Worm (Caenorhabditis elegans) whole organism, late embryonic: ENCODE data around the gene F56D2.2.
A peak's percentile ranks its signal among the peaks of the same experiment; 100 is the strongest.

Experiments used
- C08G9.2 ChIP-seq: sonication (generic microtip); optimal IDR thresholded peaks from 2 replicates; lab custom pipeline; 2016; ENCODE audit warnings: mild to moderate bottlenecking, missing genetic modification characterization, moderate library complexity, missing compliant biosample characterization
- C38D4.7 ChIP-seq: fragments of 200-800 bp; sonication (Bioruptor generic); optimal IDR thresholded peaks from 2 replicates; lab custom pipeline; 2018; ENCODE audit warnings: mild to moderate bottlenecking, missing genetic modification characterization, moderate library complexity, missing compliant biosample characterization
- F13H6.1 ChIP-seq: sonication (generic microtip); optimal IDR thresholded peaks from 2 replicates; lab custom pipeline; 2016; ENCODE audit warnings: missing genetic modification characterization, missing compliant biosample characterization
- K02D7.2 ChIP-seq: sonication (generic microtip); optimal IDR thresholded peaks from 2 replicates; lab custom pipeline; 2017; ENCODE audit warnings: mild to moderate bottlenecking, missing genetic modification characterization, missing compliant biosample characterization
- K09A11.1 ChIP-seq: sonication (generic microtip); optimal IDR thresholded peaks from 2 replicates; lab custom pipeline; 2017; ENCODE audit warnings: antibody characterized with exemption, mild to moderate bottlenecking, missing genetic modification characterization, missing compliant biosample characterization; ENCODE audit not compliant: insufficient read depth
- Y22D7AL.16 ChIP-seq: sonication (generic microtip); optimal IDR thresholded peaks from 2 replicates; lab custom pipeline; 2016; ENCODE audit warnings: missing genetic modification characterization, missing compliant biosample characterization
- ama-1 ChIP-seq: fragments of 150-350 bp; optimal IDR thresholded peaks from 2 replicates; lab custom pipeline; 2014
- ceh-14 ChIP-seq: sonication (generic microtip); optimal IDR thresholded peaks from 2 replicates; lab custom pipeline; 2016; ENCODE audit warnings: missing genotype, missing genetic modification characterization, missing compliant biosample characterization
- ceh-19 ChIP-seq: fragments of 200-800 bp; sonication (Bioruptor generic); optimal IDR thresholded peaks from 2 replicates; lab custom pipeline; 2018; ENCODE audit warnings: mild to moderate bottlenecking, missing genetic modification characterization, missing compliant biosample characterization
- ceh-2 ChIP-seq: sonication (generic microtip); optimal IDR thresholded peaks from 2 replicates; lab custom pipeline; 2016; ENCODE audit warnings: missing genotype, missing genetic modification characterization, missing compliant biosample characterization
- ceh-30 ChIP-seq: fragments of 150-350 bp; optimal IDR thresholded peaks from 2 replicates; lab custom pipeline; 2014; ENCODE audit warnings: missing biosample characterization, missing genetic modification characterization
- ceh-31 ChIP-seq: sonication (generic microtip); optimal IDR thresholded peaks from 2 replicates; lab custom pipeline; 2016; ENCODE audit warnings: missing genetic modification characterization, missing compliant biosample characterization
- ceh-45 ChIP-seq: fragments of 200-800 bp; sonication (Bioruptor generic); IDR thresholded peaks from 2 replicates; pipeline ENCODE4 v1.3.6; 2022; ENCODE audit warnings: missing genetic modification reagents, missing genetic modification characterization, missing compliant biosample characterization
- ceh-48 ChIP-seq: sonication (generic microtip); optimal IDR thresholded peaks from 2 replicates; lab custom pipeline; 2016; ENCODE audit warnings: missing genetic modification characterization, inconsistent platforms, missing compliant biosample characterization
- ceh-6 ChIP-seq: fragments of 200-800 bp; sonication (Bioruptor generic); optimal IDR thresholded peaks from 2 replicates; lab custom pipeline; 2018; ENCODE audit warnings: mild to moderate bottlenecking, missing genetic modification characterization, missing compliant biosample characterization
- ceh-9 ChIP-seq: sonication (generic microtip); optimal IDR thresholded peaks from 2 replicates; lab custom pipeline; 2016; ENCODE audit warnings: mild to moderate bottlenecking, missing genetic modification characterization, inconsistent platforms, missing compliant biosample characterization
- che-1 ChIP-seq: sonication (generic microtip); optimal IDR thresholded peaks from 2 replicates; lab custom pipeline; 2016; ENCODE audit warnings: mild to moderate bottlenecking, missing genetic modification characterization, missing compliant biosample characterization
- dve-1 ChIP-seq: sonication (generic microtip); optimal IDR thresholded peaks from 2 replicates; lab custom pipeline; 2017; ENCODE audit warnings: antibody characterized with exemption, mild to moderate bottlenecking, missing genetic modification characterization, missing compliant biosample characterization
- eyg-1 ChIP-seq: sonication (generic microtip); optimal IDR thresholded peaks from 2 replicates; lab custom pipeline; 2016; ENCODE audit warnings: missing genotype, missing genetic modification characterization, missing compliant biosample characterization
- fax-1 ChIP-seq: sonication (generic microtip); optimal IDR thresholded peaks from 2 replicates; lab custom pipeline; 2016; ENCODE audit warnings: missing genotype, missing genetic modification characterization, missing compliant biosample characterization
- fkh-10 ChIP-seq: fragments of 150-350 bp; optimal IDR thresholded peaks from 2 replicates; lab custom pipeline; 2014; ENCODE audit warnings: missing biosample characterization, missing genetic modification reagents, missing genetic modification characterization
- fkh-6 ChIP-seq: sonication (generic microtip); optimal IDR thresholded peaks from 2 replicates; lab custom pipeline; 2016; ENCODE audit warnings: missing genetic modification characterization, missing compliant biosample characterization
- gmeb-2 ChIP-seq: sonication (generic microtip); optimal IDR thresholded peaks from 2 replicates; lab custom pipeline; 2016; ENCODE audit warnings: missing genetic modification characterization, inconsistent platforms, missing compliant biosample characterization
- hlh-13 ChIP-seq: fragments of 200-800 bp; sonication (Bioruptor generic); optimal IDR thresholded peaks from 2 replicates; lab custom pipeline; 2018; ENCODE audit warnings: mild to moderate bottlenecking, missing genetic modification characterization, missing compliant biosample characterization
- hlh-15 ChIP-seq: sonication (generic microtip); optimal IDR thresholded peaks from 2 replicates; lab custom pipeline; 2016; ENCODE audit warnings: missing genetic modification characterization, missing compliant biosample characterization
- hlh-6 ChIP-seq: sonication (generic microtip); optimal IDR thresholded peaks from 2 replicates; lab custom pipeline; 2016; ENCODE audit warnings: missing genotype, missing genetic modification characterization, missing compliant biosample characterization
- hlh-8 ChIP-seq: sonication (generic microtip); optimal IDR thresholded peaks from 2 replicates; lab custom pipeline; 2016; ENCODE audit warnings: missing genotype, missing genetic modification characterization, missing compliant biosample characterization
- lim-6 ChIP-seq: sonication (generic microtip); optimal IDR thresholded peaks from 2 replicates; lab custom pipeline; 2016; ENCODE audit warnings: missing genetic modification characterization, missing compliant biosample characterization
- madf-2 ChIP-seq: sonication (generic microtip); optimal IDR thresholded peaks from 2 replicates; lab custom pipeline; 2017; ENCODE audit warnings: missing genetic modification characterization, missing compliant biosample characterization
- mec-3 ChIP-seq: sonication (generic microtip); optimal IDR thresholded peaks from 2 replicates; lab custom pipeline; 2016; ENCODE audit warnings: borderline replicate concordance, missing genetic modification characterization, missing compliant biosample characterization
- nhr-232 ChIP-seq: sonication (generic microtip); optimal IDR thresholded peaks from 2 replicates; lab custom pipeline; 2016; ENCODE audit warnings: missing genetic modification characterization, missing compliant biosample characterization
- npax-4 ChIP-seq: sonication (generic microtip); optimal IDR thresholded peaks from 2 replicates; lab custom pipeline; 2016; ENCODE audit warnings: missing genetic modification characterization, missing compliant biosample characterization
- pag-3 ChIP-seq: sonication (generic microtip); optimal IDR thresholded peaks from 2 replicates; lab custom pipeline; 2016; ENCODE audit warnings: missing compliant biosample characterization, missing genetic modification characterization, borderline replicate concordance
- pat-9 ChIP-seq: fragments of 200-800 bp; sonication (Bioruptor generic); optimal IDR thresholded peaks from 2 replicates; lab custom pipeline; 2018; ENCODE audit warnings: mild to moderate bottlenecking, missing genetic modification characterization, moderate library complexity, missing compliant biosample characterization
- pax-1 ChIP-seq: fragments of 150-350 bp; optimal IDR thresholded peaks from 2 replicates; lab custom pipeline; 2014; ENCODE audit warnings: missing biosample characterization, missing genetic modification characterization
- pha-2 ChIP-seq: sonication (generic microtip); optimal IDR thresholded peaks from 2 replicates; lab custom pipeline; 2017; ENCODE audit warnings: mild to moderate bottlenecking, missing genetic modification characterization, missing compliant biosample characterization
- pha-4 ChIP-seq: fragments of 150-350 bp; optimal IDR thresholded peaks from 2 replicates; lab custom pipeline; 2018; ENCODE audit warnings: missing biosample characterization, missing genetic modification reagents, missing genetic modification characterization
- pqm-1 ChIP-seq: sonication (generic microtip); optimal IDR thresholded peaks from 2 replicates; lab custom pipeline; 2016; ENCODE audit warnings: missing genetic modification characterization, missing compliant biosample characterization
- pros-1 ChIP-seq: fragments of 150-350 bp; optimal IDR thresholded peaks from 2 replicates; lab custom pipeline; 2014; ENCODE audit warnings: missing biosample characterization, missing genetic modification reagents, missing genetic modification characterization
- ref-2 ChIP-seq: sonication (generic microtip); optimal IDR thresholded peaks from 2 replicates; lab custom pipeline; 2016; ENCODE audit warnings: missing genetic modification characterization, missing compliant biosample characterization
- rnt-1 ChIP-seq: sonication (generic microtip); optimal IDR thresholded peaks from 2 replicates; lab custom pipeline; 2016; ENCODE audit warnings: missing genetic modification characterization, missing compliant biosample characterization
- sox-4 ChIP-seq: sonication (generic microtip); optimal IDR thresholded peaks from 2 replicates; lab custom pipeline; 2017; ENCODE audit warnings: mild to moderate bottlenecking, missing genetic modification characterization, inconsistent platforms, missing compliant biosample characterization
- syd-9 ChIP-seq: sonication (generic microtip); optimal IDR thresholded peaks from 2 replicates; lab custom pipeline; 2016; ENCODE audit warnings: mild to moderate bottlenecking, missing genetic modification characterization, moderate library complexity, missing compliant biosample characterization
- tbx-2 ChIP-seq: sonication (generic microtip); optimal IDR thresholded peaks from 2 replicates; lab custom pipeline; 2016; ENCODE audit warnings: missing genetic modification characterization, missing compliant biosample characterization
- tbx-7 ChIP-seq: sonication (generic microtip); optimal IDR thresholded peaks from 2 replicates; lab custom pipeline; 2016; ENCODE audit warnings: missing genotype, missing genetic modification characterization, missing compliant biosample characterization
- unc-3 ChIP-seq, 2 experiments: fragments of 200-800 bp in 1 of 2; sonication (Bioruptor generic) in 1 of 2; sonication (generic microtip) in 1 of 2; conservative IDR thresholded peaks in 1 of 2; optimal IDR thresholded peaks in 1 of 2; 2 replicates each; pipeline versions ENCODE4 v1.3.6 to Lab custom; 2016 to 2022; ENCODE audit warnings: missing compliant biosample characterization in 2 of 2, missing genetic modification characterization in 2 of 2, missing genetic modification reagents in 1 of 2
- unc-42 ChIP-seq: sonication (generic microtip); optimal IDR thresholded peaks from 2 replicates; lab custom pipeline; 2016; ENCODE audit warnings: missing genotype, missing genetic modification characterization, missing compliant biosample characterization
- unc-55 ChIP-seq: sonication (generic microtip); optimal IDR thresholded peaks from 2 replicates; lab custom pipeline; 2017; ENCODE audit warnings: missing biosample characterization, missing genetic modification reagents, missing genetic modification characterization
- unc-86 ChIP-seq: sonication (generic microtip); optimal IDR thresholded peaks from 2 replicates; lab custom pipeline; 2016; ENCODE audit warnings: missing genetic modification characterization, missing compliant biosample characterization
- zip-5 ChIP-seq: sonication (generic microtip); optimal IDR thresholded peaks from 2 replicates; lab custom pipeline; 2016; ENCODE audit warnings: missing genetic modification characterization, missing compliant biosample characterization
- ztf-16 ChIP-seq: sonication (generic microtip); optimal IDR thresholded peaks from 2 replicates; lab custom pipeline; 2017; ENCODE audit warnings: missing genetic modification characterization, missing compliant biosample characterization

The F56D2.2 gene

ce11 chrIII:5554884-5555500 lies 32.1 kb upstream of the F56D2.2 start, which contains the start of the genes nmad-1 and hach-1 (continued):
- TF ChIP-seq pqm-1 (tag; lab: Kevin White, UChicago), result peak; percentile 52
- peak; percentile 54 for TF ChIP-seq lim-6 (tag; lab: Kevin White, UChicago)
- peak; percentile 75 for TF ChIP-seq ceh-45
- peak; percentile 73 for TF ChIP-seq ceh-6
- peak; percentile 81 for TF ChIP-seq rnt-1
- TF ChIP-seq fkh-10 (GFP tag; lab: Kevin White, UChicago), result no peak
- peak; percentile 91 for TF ChIP-seq K02D7.2 (tag; lab: Kevin White, UChicago)
- TF ChIP-seq K09A11.1 (tag; lab: Kevin White, UChicago), result peak; percentile 90
- TF ChIP-seq pha-4 (tag; lab: Kevin White, UChicago), result no peak
- TF ChIP-seq hlh-6 (tag; lab: Kevin White, UChicago), result peak; percentile 82
- TF ChIP-seq tbx-7 (tag; lab: Kevin White, UChicago), result peak; percentile 53
- peak; percentile 85 for TF ChIP-seq ztf-16
- peak; percentile 93 for TF ChIP-seq unc-86 (tag; lab: Kevin White, UChicago)
- peak; percentile 86 for TF ChIP-seq hlh-13 (GFP tag; lab: Kevin White, UChicago)
- peak; percentile 83 for TF ChIP-seq unc-3 (GFP tag; conservative IDR thresholded peaks at IDR 0.05; lab: Robert Waterston, UW)
- TF ChIP-seq unc-3 (tag; optimal IDR thresholded peaks at IDR 0.05; lab: Kevin White, UChicago), result peak; percentile 87
- TF ChIP-seq fkh-6, result peak; percentile 84
- no peak for TF ChIP-seq ama-1 (lab: Kevin White, UChicago)
- TF ChIP-seq gmeb-2 (tag; lab: Kevin White, UChicago), result peak; percentile 90
- peak; percentile 89 for TF ChIP-seq ref-2 (tag; lab: Kevin White, UChicago)
- peak; percentile 89 for TF ChIP-seq npax-4 (tag; lab: Kevin White, UChicago)
- peak; percentile 94 for TF ChIP-seq pat-9 (tag; lab: Kevin White, UChicago)
- peak; percentile 93 for TF ChIP-seq fax-1 (tag; lab: Kevin White, UChicago)
- TF ChIP-seq C38D4.7, result peak; percentile 89
- TF ChIP-seq pag-3 (tag; lab: Kevin White, UChicago), result peak; percentile 64
- peak; percentile 85 for TF ChIP-seq hlh-15 (tag; lab: Kevin White, UChicago)
- peak; percentile 92 for TF ChIP-seq ceh-19 (GFP tag; lab: Kevin White, UChicago)
- peak; percentile 67 for TF ChIP-seq ceh-9 (tag; lab: Kevin White, UChicago)
- TF ChIP-seq Y22D7AL.16 (tag; lab: Kevin White, UChicago), result peak; percentile 73
- no peak for TF ChIP-seq unc-55
- peak; percentile 93 for TF ChIP-seq F13H6.1 (tag; lab: Kevin White, UChicago)
- TF ChIP-seq ceh-2 (tag; lab: Kevin White, UChicago), result peak; percentile 96
- peak; percentile 98 for TF ChIP-seq unc-42 (tag; lab: Kevin White, UChicago)
- peak; percentile 75 for TF ChIP-seq C08G9.2 (tag; lab: Kevin White, UChicago)
- TF ChIP-seq syd-9 (tag; lab: Kevin White, UChicago), result peak; percentile 88
- peak; percentile 90 for TF ChIP-seq zip-5 (tag; lab: Kevin White, UChicago)
- peak; percentile 96 for TF ChIP-seq tbx-2
- TF ChIP-seq sox-4, result peak; percentile 95
- peak; percentile 98 for TF ChIP-seq ceh-14
- TF ChIP-seq ceh-30 (tag; lab: Kevin White, UChicago), result peak; percentile 77
- peak; percentile 67 for TF ChIP-seq ceh-48 (tag; lab: Kevin White, UChicago)
- peak; percentile 91 for TF ChIP-seq pha-2 (tag; lab: Kevin White, UChicago)
- TF ChIP-seq eyg-1 (tag; lab: Kevin White, UChicago), result peak; percentile 93
- peak; percentile 77 for TF ChIP-seq nhr-232 (tag; lab: Kevin White, UChicago)
- TF ChIP-seq madf-2 (tag; lab: Kevin White, UChicago), result peak; percentile 87
- peak; percentile 15 for TF ChIP-seq pax-1 (tag; lab: Kevin White, UChicago)
- peak; percentile 92 for TF ChIP-seq hlh-8 (tag; lab: Kevin White, UChicago)
- no peak for TF ChIP-seq pros-1 (tag; lab: Kevin White, UChicago)
- peak; percentile 92 for TF ChIP-seq ceh-31 (tag; lab: Kevin White, UChicago)
- TF ChIP-seq che-1, result peak; percentile 89
- peak; percentile 2 for TF ChIP-seq mec-3 (tag; lab: Kevin White, UChicago)
- TF ChIP-seq dve-1, result no peak
- TF ChIP-seq, all 69 proteins: peak for 59
